Fruit fly (Drosophila melanogaster): Measurements from ENCODE around the gene Pfrx.

DNA sequence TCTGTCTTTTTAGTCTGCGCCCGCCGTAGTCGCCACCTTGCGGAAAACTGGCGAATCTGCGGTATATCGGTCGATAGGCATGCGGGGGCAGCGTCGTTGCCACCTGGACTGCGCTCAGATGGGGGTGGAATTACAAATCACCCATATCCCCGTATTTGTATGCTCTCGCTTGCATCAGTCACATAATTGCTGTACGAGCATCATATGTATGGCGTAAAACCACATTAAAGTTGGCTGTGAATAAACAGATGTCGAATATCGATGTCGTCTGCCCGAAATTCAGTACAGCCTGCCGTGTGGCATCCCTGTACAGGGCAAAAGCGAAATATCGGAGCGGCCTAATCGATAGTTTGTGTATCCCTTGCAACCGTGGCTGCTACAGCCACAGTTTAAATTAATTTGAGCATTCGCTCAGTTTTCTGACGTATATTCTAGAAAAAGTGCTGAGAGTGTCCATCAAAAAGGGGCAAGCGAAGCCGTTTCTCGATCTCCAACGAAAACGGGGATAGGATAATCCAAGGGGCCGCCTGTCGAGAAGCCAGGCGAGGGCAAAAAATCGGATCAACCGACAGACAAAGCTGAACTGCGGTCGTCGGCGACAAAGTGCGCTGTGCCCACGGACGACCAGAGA is 26.6 kb downstream of the Pfrx start, which contains the start of the genes Idh3a and CoRest:
- TF ChIP-seq dpn (GFP tag; optimal IDR thresholded peaks at IDR 0.05) (peak; percentile 15 to 41), CG4730 (GFP tag; IDR thresholded peaks at IDR 0.05) (no peak), danr (GFP tag; IDR thresholded peaks at IDR 0.05) (no peak), Bdp1 (GFP tag; optimal IDR thresholded peaks at IDR 0.05) (no peak), Six4 (GFP tag; optimal IDR thresholded peaks at IDR 0.05) (no peak), Hr51 (GFP tag; optimal IDR thresholded peaks at IDR 0.05) (no peak), lbe (GFP tag; optimal IDR thresholded peaks at IDR 0.05) (no peak)
